Worm (Caenorhabditis elegans): ENCODE results near the gene T01C8.2.

ce11 chrX:16770919-16771318 is 15.3 kb upstream of the T01C8.2 start:
- TF ChIP-seq sdc-2 (tag; optimal IDR thresholded peaks at IDR 0.05) (peak; percentile 66), fkh-6 (tag; optimal IDR thresholded peaks at IDR 0.05) (no peak), pqm-1 (tag; optimal IDR thresholded peaks at IDR 0.05) (no peak), rnt-1 (tag; optimal IDR thresholded peaks at IDR 0.05) (peak; percentile 9), elt-2 (tag; optimal IDR thresholded peaks at IDR 0.05) (no peak), odd-2 (tag; optimal IDR thresholded peaks at IDR 0.05) (no peak), hlh-15 (tag; optimal IDR thresholded peaks at IDR 0.05) (no peak)

All from whole organism, late embryonic.